Fruit fly (Drosophila melanogaster) whole organism, pupa: ENCODE measurements around the gene pho.

Source experiments
- CG12605 ChIP-seq: fragments of 200-800 bp; sonication (Bioruptor generic); IDR thresholded peaks from 2 replicates; pipeline ENCODE4 v1.3.6; 2022; ENCODE audit warnings: missing biosample characterization, missing genetic modification characterization
- CG13204 ChIP-seq: fragments of 200-800 bp; sonication (Bioruptor generic); optimal IDR thresholded peaks from 2 replicates; lab custom pipeline; 2018; ENCODE audit warnings: missing biosample characterization, mild to moderate bottlenecking, missing genetic modification characterization, moderate library complexity
- CG14655 ChIP-seq: fragments of 200-800 bp; sonication (Bioruptor generic); optimal IDR thresholded peaks from 3 replicates; lab custom pipeline; 2017; ENCODE audit warnings: mild to moderate bottlenecking, missing biosample characterization, missing genetic modification reagents, missing genetic modification characterization
- CG17806 ChIP-seq: fragments of 200-800 bp; sonication (Bioruptor generic); optimal IDR thresholded peaks from 2 replicates; lab custom pipeline; 2018; ENCODE audit warnings: missing biosample characterization, mild to moderate bottlenecking, missing genetic modification characterization, moderate library complexity
- CG8159 ChIP-seq: fragments of 200-800 bp; sonication (Bioruptor generic); optimal IDR thresholded peaks from 3 replicates; lab custom pipeline; 2018; ENCODE audit warnings: missing biosample characterization, mild to moderate bottlenecking, missing genetic modification characterization, moderate library complexity
- CG8301 ChIP-seq: fragments of 200-800 bp; sonication (Bioruptor generic); optimal IDR thresholded peaks from 2 replicates; lab custom pipeline; 2018; ENCODE audit warnings: missing biosample characterization, mild to moderate bottlenecking, missing genetic modification characterization
- D1 ChIP-seq: fragments of 200-800 bp; sonication (Bioruptor generic); optimal IDR thresholded peaks from 2 replicates; lab custom pipeline; 2018; ENCODE audit warnings: missing biosample characterization, mild to moderate bottlenecking, missing genetic modification characterization, moderate library complexity
- EcR ChIP-seq: fragments of 200-800 bp; sonication (Bioruptor generic); optimal IDR thresholded peaks from 3 replicates; lab custom pipeline; 2019; ENCODE audit warnings: missing biosample characterization, missing genetic modification characterization, mild to moderate bottlenecking, moderate library complexity, missing genetic modification reagents
- Pif1A ChIP-seq: fragments of 200-800 bp; sonication (Bioruptor generic); optimal IDR thresholded peaks from 3 replicates; lab custom pipeline; 2016; ENCODE audit warnings: missing biosample characterization, missing genetic modification characterization
- gl ChIP-seq: fragments of 200-800 bp; sonication (Bioruptor generic); optimal IDR thresholded peaks from 2 replicates; lab custom pipeline; 2018; ENCODE audit warnings: missing biosample characterization, mild to moderate bottlenecking, missing genetic modification characterization
- rn ChIP-seq: fragments of 200-800 bp; sonication (Bioruptor generic); IDR thresholded peaks from 2 replicates; pipeline ENCODE4 v1.3.6; 2022; ENCODE audit warnings: missing biosample characterization, missing genetic modification characterization

DNA sequence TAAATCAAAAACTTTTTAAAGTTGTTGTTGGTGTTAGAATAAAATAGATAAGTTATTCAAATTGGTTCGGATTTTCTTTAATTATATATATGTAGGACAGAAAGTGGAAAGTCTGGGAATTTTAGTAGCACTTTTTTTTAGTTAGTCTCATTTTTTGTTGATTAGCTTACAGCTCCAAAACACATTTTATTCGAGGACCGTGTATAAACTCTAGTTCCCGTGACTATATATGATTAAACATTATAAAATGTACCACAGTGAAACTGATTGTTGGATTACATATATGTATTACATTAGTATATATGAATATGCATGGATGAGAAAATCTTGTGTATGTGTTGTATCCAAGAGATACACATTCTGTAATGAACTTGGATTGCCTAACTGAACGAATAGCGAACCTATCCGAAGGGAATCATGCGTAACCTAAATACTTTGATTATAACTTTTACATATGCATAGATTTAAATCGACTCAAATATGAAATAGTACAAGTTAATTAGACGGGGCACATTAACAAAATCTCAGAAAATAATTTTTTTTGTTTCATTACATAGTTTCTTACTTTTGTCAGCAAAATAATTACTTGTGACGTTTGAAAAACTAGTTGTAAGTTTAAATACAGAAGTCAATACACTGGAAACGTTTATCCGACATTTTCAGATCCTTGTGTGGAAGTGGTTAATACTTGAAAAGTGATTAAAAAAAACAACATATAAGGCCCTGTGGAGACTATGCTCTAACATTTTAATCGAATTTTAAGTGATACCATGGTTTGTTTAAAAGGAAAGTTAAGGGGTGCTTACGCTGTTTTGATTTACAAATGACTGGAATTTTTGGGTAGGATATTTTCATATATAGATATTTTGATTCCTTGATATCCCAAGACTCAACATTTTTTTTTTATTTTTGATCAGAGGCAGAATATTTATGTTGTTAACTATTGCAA is 58.5 kb downstream of the pho start, which contains the start of gene Cals:
- TF ChIP-seq CG8159 (tag; lab: Kevin White, UChicago): no peak
- TF ChIP-seq EcR (GFP tag; lab: Kevin White, UChicago): no peak
- TF ChIP-seq Pif1A (GFP tag; lab: Kevin White, UChicago): no peak
- TF ChIP-seq CG14655 (GFP tag; lab: Kevin White, UChicago): no peak
- TF ChIP-seq CG8301 (tag; lab: Kevin White, UChicago): no peak
- TF ChIP-seq CG17806 (tag; lab: Kevin White, UChicago): no peak
- no peak for TF ChIP-seq D1
- TF ChIP-seq CG12605 (GFP tag; lab: Robert Waterston, UW): no peak
- no peak for TF ChIP-seq gl (tag; lab: Kevin White, UChicago)
- no peak for TF ChIP-seq rn (GFP tag; lab: Robert Waterston, UW)
- TF ChIP-seq CG13204 (GFP tag; lab: Kevin White, UChicago): no peak
